Worm (Caenorhabditis elegans): ENCODE data around the gene adah-1.

ce11 chrIV:7023004-7023403 is 1.0 kb upstream of the adah-1 start:
- no peak for TF ChIP-seq elt-3 (tag; optimal IDR thresholded peaks at IDR 0.05)
- TF ChIP-seq blmp-1 (tag; optimal IDR thresholded peaks at IDR 0.05; ENCODE audit: insufficient read depth): peak; percentile 16
- TF ChIP-seq lin-39 (tag; optimal IDR thresholded peaks at IDR 0.05): peak; percentile 41
- TF ChIP-seq unc-62 (GFP tag; optimal IDR thresholded peaks at IDR 0.05): no peak
- TF ChIP-seq ztf-11 (tag; optimal IDR thresholded peaks at IDR 0.05): no peak
- TF ChIP-seq unc-55 (GFP tag; optimal IDR thresholded peaks at IDR 0.05): peak; percentile 58
- no peak for TF ChIP-seq nhr-77 (tag; optimal IDR thresholded peaks at IDR 0.05)
- TF ChIP-seq ama-1 (optimal IDR thresholded peaks at IDR 0.05): no peak
- no peak for TF ChIP-seq Y55F3AM.14 (GFP tag; optimal IDR thresholded peaks at IDR 0.05)
- TF ChIP-seq skn-1 (tag; optimal IDR thresholded peaks at IDR 0.05): no peak
- no peak for TF ChIP-seq dmd-4 (tag; optimal IDR thresholded peaks at IDR 0.05)
- no peak for TF ChIP-seq nhr-10 (tag; optimal IDR thresholded peaks at IDR 0.05)

Measured in whole organism, L2 larva.